Fruit fly (Drosophila melanogaster) ovary, adult (tissue): ENCODE results near the gene Vha13.

Source experiments
- CG17801 ChIP-seq: fragments of 200-800 bp; optimal IDR thresholded peaks from 2 replicates; lab custom pipeline; 2019; ENCODE audit warnings: missing biosample characterization, mild to moderate bottlenecking, missing genetic modification characterization, moderate library complexity; ENCODE audit not compliant: partially characterized antibody

Vha13 gene

DNA sequence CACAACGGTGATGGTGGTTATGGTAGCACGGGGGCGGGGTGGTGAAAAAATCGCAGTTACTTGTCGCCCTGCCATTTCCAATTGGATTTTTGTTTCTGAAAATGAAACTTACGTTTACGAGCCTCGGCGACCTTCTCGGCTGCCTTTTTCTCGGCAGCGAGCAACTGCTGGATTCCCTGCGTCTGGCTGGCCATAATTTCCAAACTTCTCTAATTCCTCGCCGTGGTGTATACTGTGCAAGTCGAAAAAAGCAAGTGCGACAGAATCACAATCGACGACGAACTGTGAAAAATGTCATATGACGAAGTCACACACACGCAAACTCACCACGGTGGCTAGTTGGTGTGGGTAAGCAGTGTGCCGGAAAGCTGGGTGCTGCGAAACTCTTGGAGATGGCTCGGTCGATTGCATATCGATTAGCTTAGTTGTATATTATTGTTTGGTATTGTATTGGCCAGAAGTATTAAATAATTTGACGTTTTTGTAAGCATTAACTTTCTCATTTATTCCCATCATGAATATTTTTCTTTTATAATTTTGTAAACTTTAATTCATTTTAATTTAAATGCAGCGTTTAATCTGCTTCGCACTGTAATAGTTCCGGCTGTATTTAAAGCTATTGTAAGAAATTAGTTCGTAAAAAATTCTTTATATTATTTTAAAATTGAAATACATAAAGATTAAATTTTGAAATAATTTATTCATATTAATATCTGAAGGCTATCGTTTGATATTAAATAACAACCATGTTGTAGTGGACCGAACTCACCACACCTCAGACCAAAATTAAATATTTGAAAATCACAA is at the start of gene Vha13:
Gene Vha13, minus strand, starts transcription at position 293 of the 807 bp plus-strand sequence.
- peak; percentile 74 for TF ChIP-seq CG17801 (GFP tag; lab: Kevin White, UChicago)

DNA sequence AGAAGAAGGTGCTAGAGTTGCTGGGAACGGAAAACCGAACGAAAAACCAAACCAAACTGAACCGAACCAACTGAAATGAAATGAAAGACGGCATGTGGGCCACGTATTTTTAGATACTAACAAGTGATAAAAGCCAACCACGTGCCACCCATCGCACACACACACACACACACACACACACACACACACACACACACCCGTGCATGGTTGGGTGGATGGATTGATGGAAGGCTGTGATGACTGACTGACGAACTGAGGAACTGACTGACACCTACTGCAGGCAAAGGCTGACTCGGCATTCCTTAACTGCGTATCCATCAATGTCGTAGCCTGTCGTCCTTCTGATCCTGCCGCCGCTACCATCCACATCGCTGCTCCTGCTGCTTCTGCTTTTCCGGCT is 38.2 kb upstream of the Vha13 start:
- no peak for TF ChIP-seq CG17801 (GFP tag; lab: Kevin White, UChicago)

DNA sequence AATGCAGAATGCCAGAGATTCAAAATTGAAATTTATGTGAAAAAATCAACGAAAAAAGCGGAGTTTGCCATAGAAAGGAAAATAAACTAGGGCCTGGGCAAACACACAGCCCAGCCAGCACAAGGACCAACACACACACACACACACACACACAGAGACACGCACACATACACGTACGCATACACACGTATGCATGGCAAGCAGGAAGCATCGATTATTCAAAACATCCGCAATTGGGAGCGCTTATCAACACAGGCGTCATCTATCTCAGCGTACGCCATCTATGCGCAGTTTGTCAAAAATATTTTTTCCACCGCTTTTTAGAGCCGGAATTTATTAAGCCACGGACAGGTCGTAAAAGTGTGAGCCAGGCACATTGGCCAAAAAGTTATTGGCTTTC is 35.6 kb upstream of the Vha13 start:
- TF ChIP-seq CG17801 (GFP tag; lab: Kevin White, UChicago) = no peak

DNA sequence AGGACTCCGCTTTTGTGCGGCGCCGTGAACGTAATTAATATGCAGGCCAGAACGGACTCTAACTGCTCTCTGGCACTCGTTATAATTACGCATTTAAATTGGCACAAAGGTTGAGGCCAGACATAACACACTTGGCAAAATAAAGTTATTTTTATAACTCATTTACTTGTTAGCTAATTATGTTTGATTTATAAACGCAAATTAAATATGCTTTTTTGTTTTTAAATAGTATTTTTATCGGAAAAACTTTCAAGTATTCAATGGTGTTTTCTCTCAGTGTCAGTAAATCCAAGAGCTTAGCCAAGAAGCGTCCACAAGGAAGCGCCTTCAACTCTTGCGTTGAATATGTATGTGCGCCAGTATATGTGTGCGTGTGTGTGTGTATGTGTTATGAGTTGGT is 28.7 kb upstream of the Vha13 start:
- TF ChIP-seq CG17801 (GFP tag; lab: Kevin White, UChicago) = no peak

DNA sequence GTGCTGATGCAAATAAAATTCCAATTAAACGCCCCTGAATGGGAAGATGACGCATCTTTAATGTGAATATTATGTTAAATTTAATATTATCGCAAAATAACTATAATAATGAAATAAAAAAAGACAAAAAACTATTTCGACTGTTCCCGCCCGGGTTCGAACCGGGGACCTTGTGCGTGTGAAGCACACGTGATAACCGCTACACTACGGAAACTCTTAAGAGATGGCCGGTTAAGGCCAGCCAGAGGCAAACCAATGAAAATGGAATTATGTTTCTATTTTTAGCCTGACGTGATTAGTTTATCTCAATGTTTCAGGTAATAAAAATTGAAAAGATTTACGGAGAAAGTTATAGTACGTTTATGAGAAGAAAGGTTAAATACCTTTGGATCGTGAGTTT is 27.9 kb upstream of the Vha13 start:
- no peak for TF ChIP-seq CG17801 (GFP tag; lab: Kevin White, UChicago)

DNA sequence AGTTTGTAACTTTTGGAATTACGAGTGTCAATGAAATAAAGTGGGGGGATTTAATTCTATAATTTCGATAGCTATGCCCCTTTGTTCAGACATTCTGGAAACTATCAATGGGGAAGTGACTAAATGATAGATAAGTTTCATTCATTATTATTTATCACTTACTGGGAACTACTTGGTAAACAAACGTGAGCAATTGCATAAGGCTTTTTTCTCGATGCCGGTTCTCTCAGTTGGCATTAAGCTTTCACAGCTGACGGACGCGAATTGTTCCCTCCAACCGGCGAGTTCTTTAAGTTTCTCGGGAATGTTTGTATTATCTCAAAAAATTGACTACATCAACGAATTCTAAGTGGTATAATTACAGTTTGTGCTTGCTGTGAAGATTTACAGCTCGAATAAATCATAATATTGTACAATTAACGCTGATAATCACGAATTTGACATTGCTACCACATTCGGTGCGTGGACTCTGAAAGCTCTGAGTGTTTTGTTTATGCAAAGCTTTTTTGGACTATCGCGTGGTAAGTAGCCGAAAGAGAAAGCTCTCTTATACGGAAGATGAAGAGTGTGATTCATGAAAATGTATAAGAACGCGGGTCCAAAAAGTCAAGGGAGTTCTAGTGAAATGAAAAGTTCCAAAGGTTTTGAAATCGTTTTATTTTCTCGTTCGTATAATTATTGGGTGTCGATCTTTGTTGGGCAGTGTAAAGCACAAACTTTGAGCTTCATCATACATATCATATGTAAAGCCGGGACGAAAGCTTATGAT is 27.2 kb upstream of the Vha13 start, which contains the start of gene Naam:
Gene Naam, plus strand, starts transcription at position 228 of the 769 bp plus-strand sequence.
- peak; percentile 19 for TF ChIP-seq CG17801 (GFP tag; lab: Kevin White, UChicago)

DNA sequence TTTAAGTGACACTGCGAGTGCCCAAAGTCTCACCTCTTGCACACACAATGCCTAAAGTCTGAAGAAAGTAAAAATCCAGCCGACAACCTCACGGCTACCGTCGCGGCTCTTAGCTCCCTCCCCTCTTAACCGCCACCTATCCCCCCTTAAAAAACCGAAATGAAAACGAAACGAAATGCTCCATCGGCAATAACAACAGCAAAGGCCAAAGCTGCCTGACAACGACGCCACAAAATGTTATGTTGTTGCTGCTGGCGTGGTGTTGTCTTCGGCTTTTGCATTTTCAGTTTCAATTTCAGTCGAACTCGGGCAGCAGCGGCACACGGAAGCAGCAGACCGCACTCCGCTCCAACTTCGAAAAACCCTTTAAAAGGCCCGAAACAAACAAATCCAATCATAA is 20.5 kb upstream of the Vha13 start, which contains the start of gene CG7432:
Gene CG7432, plus strand, starts transcription at position 295 of the 400 bp plus-strand sequence.
- TF ChIP-seq CG17801 (GFP tag; lab: Kevin White, UChicago) = no peak

DNA sequence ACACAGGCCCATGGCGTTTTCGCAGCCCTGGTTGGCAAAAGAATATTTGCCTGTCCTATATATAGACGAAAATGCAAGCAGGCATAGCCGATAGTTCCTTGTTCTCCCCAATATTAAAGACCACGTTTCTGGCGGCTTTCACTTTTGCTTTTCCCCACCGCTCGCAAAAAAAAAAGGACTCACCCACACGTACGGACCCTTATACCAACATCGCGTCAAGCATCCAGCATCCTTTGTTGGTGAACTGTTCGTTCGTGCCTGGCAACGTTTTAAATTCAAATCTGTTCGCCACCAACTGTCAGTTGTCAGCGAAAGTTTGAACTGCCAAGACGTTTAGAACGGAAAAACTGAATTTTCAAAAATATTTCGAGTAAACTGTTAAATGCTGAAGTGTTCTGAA is 15.3 kb upstream of the Vha13 start, which contains the start of gene ort:
Gene ort, plus strand, starts transcription at position 301 of the 400 bp plus-strand sequence.
- TF ChIP-seq CG17801 (GFP tag; lab: Kevin White, UChicago) = no peak

DNA sequence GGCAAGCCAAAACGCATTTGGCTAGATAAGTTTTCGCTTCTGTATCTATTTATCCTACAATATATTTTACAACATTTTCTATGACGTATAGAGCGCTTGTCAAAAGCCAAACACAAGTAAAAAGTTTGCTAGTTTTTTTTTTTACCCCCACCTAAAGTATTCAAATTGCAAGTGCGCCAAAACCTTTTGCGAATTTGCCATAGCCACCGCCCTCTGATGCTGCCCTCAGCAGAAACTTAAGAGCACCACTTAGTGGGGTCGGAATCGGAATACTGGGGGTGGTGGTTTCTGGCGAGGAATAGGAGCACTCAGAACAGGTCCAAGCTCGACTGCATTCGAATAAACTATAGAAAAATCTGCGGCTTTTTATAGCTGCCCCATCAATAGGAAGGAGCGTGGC is 13.6 kb upstream of the Vha13 start, which contains the start of gene CG6184:
Gene CG6184, minus strand, starts transcription at position 101 of the 400 bp plus-strand sequence.
- TF ChIP-seq CG17801 (GFP tag; lab: Kevin White, UChicago) = no peak

DNA sequence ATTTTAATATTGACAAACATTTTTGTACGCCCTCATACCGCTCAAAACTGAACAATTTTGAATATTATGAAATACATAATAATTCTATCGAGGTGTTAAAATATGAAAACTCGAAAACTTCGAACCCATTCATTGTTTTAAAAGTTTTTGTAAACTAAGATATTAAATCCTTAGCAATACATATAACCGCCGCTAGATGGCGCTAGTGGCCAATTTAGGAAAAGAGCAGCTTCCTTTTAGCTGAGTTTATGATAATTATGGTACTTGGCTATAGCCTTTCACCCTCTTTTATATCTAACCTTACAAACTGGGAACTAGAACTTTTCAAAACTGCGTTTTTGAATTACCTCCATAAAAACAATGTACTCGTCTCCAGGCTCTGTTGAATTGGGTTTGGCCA is 13.0 kb upstream of the Vha13 start:
- no peak for TF ChIP-seq CG17801 (GFP tag; lab: Kevin White, UChicago)

DNA sequence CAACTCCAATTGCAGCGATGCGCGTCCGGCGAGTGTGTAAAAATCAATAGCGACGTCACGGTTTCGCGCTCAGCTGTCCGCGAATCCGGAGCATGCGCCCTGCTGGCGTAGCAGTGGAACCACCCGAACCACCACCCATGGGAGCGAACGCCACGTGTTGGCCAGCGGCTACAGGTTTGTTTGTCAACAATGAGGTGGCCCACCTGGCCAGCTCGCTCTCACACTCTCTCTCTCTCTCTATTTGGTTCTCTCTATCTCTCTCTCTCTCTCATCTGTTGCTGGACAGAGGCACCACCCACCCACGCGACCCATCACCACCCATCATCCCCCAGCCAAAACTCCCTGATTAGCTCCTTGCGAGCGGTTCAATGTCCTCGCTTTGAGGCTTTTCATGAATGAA is 12.3 kb upstream of the Vha13 start:
- TF ChIP-seq CG17801 (GFP tag; lab: Kevin White, UChicago) = no peak

DNA sequence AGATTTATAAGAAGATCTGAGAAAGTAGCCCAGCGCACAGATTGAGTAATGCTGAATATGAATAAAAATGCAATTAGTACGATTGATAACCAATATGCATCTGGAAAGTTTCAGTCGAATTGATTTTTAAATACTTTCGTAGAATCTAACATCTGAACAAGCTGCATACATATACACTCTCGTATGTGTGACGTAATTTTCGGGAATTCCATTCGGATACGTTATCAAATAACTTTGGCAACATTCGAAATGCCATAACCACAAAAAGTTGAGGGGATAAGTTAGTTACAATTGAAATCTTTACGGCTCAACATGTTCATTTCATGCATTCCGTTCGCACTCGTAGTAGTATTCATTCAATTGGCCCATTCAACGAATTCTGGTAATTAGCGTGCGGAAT is 6.5 kb upstream of the Vha13 start, which contains the start of gene CG31219:
Gene CG31219, plus strand, starts transcription at position 301 of the 400 bp plus-strand sequence.
- no peak for TF ChIP-seq CG17801 (GFP tag; lab: Kevin White, UChicago)

DNA sequence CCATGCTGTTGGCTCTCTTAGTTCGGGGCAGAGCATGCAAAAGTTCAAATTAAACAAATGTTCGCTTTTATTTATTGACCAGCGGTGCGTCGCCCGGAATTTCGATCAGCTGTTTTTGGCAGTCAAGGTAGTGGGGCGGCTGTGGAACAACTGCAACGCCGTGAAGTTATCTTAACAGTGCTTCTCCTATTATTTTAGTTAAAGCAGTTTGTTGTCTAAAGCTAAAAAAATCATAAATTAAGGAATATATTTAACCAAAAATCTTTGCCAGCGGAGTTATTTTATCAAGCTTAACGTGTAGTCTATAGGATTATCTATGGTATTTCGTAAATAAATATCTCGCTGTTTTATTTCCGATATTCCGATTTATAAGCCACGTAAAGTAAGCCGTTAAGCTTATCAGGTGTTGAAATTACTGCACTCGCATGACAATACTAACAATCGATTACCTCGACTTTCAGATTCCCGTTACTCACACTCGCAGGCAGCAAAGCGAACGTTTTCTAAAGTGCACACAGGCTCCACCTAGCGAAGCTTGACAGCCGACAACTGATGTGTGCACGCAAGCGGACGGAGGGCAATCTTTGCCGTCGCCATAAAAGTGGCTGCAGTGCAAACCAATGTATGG is 4.2 kb upstream of the Vha13 start, which contains the start of the genes CG6195 and CG31220:
Gene CG6195, minus strand, starts transcription at position 122 of the 628 bp plus-strand sequence.
Gene CG31220, plus strand, starts transcription at position 199 of the 628 bp plus-strand sequence.
- no peak for TF ChIP-seq CG17801 (GFP tag; lab: Kevin White, UChicago)

DNA sequence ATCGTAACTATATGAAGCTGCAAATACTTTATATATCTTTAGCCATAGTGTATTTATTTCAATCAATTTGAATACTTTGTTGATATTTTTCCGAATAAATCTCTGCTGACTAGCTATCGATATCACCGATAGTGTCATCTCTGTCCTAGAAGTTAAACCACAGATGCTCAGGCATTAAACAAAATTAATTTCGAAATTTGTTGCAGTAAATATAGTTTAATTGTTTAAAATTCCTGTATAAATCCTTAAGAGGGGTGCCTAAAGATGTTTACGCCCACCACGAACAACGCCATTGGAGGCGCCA is 667 bp upstream of the Vha13 start, which contains the start of gene Nup58:
Gene Nup58, plus strand, starts transcription at position 126 of the 304 bp plus-strand sequence.
- TF ChIP-seq CG17801 (GFP tag; lab: Kevin White, UChicago) = peak; percentile 11

DNA sequence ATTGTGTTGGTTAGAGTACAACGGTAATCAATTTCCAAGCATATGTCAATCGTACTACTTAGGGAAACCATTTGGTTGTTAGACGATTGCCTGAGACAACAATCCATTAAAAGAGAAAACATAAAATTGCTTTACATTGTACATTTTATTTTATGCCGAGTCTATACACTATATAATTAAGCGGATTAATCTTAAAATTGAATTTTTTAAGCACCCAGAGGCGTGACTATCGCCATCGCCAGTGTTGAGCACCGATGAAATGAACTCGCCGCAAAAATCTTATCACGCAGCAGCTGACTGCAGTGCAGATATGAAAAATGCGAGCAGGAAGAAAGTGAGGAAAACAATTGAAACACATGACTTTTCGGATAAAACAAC is 1.3 kb downstream of the Vha13 start:
- TF ChIP-seq CG17801 (GFP tag; lab: Kevin White, UChicago) = no peak
